Fruit fly (Drosophila melanogaster): ENCODE measurements around the gene CG11617.

- TF ChIP-seq psq (optimal IDR thresholded peaks at IDR 0.05) = no peak
- TF ChIP-seq ttk (optimal IDR thresholded peaks at IDR 0.05) = no peak
Observed at dm6 chr2L:155215-155712, 51.8 kb downstream of the CG11617 start, which contains the start of gene Pus10.
